Fruit fly (Drosophila melanogaster): ENCODE data around the gene peb.

Gene peb

dm6 chrX:4669438-4669837, 52.1 kb downstream of the peb start:
- no peak for TF ChIP-seq insv (optimal IDR thresholded peaks at IDR 0.05)
- no peak for TF ChIP-seq h (optimal IDR thresholded peaks at IDR 0.05)
- no peak for TF ChIP-seq ttk (optimal IDR thresholded peaks at IDR 0.05)
- no peak for TF ChIP-seq Myc (optimal IDR thresholded peaks at IDR 0.05)
- TF ChIP-seq Sin3A (optimal IDR thresholded peaks at IDR 0.05), result no peak
- no peak for TF ChIP-seq psq (optimal IDR thresholded peaks at IDR 0.05)

dm6 chrX:4671194-4671626, 53.8 kb downstream of the peb start:
- no peak for TF ChIP-seq Myc (optimal IDR thresholded peaks at IDR 0.05)
- no peak for TF ChIP-seq insv (optimal IDR thresholded peaks at IDR 0.05)
- TF ChIP-seq Sin3A (optimal IDR thresholded peaks at IDR 0.05), result no peak
- TF ChIP-seq h (optimal IDR thresholded peaks at IDR 0.05), result no peak
- no peak for TF ChIP-seq ttk (optimal IDR thresholded peaks at IDR 0.05)
- TF ChIP-seq psq (optimal IDR thresholded peaks at IDR 0.05), result no peak

- TF ChIP-seq psq (optimal IDR thresholded peaks at IDR 0.05) (no peak), ttk (optimal IDR thresholded peaks at IDR 0.05) (no peak), insv (optimal IDR thresholded peaks at IDR 0.05) (no peak), h (optimal IDR thresholded peaks at IDR 0.05) (no peak), Sin3A (optimal IDR thresholded peaks at IDR 0.05) (no peak), Myc (optimal IDR thresholded peaks at IDR 0.05) (no peak)
Observed at dm6 chrX:4675054-4675453, 57.7 kb downstream of the peb start.
